Worm (Caenorhabditis elegans) whole organism, L4 larva: ENCODE data around the gene flp-19.

Experiments used
- mxl-2 ChIP-seq: fragments of 200-800 bp; sonication (Bioruptor generic); conservative IDR thresholded peaks from 2 replicates; pipeline ENCODE4 v1.3.6; 2022; ENCODE audit warnings: missing genetic modification reagents, missing genetic modification characterization, missing compliant biosample characterization
- nhr-11 ChIP-seq: fragments of 150-350 bp; optimal IDR thresholded peaks from 2 replicates; lab custom pipeline; 2014; ENCODE audit warnings: missing biosample characterization, missing genetic modification characterization

ce11 chrX:10597554-10598191 is 6.8 kb upstream of the flp-19 start:
- TF ChIP-seq nhr-11 (tag; lab: Kevin White, UChicago) = no peak
- TF ChIP-seq mxl-2 = no peak
